Worm (Caenorhabditis elegans): ENCODE results near the gene F22E5.21.
"Not testable (repeated sequence)": the region's sequence is repeated elsewhere in the genome, so short reads cannot be mapped to it uniquely, and the experiment has no call there.

ce11 chrII:2622936-2623452, 14.3 kb downstream of the F22E5.21 start, which contains the start of gene D2062.4:
- TF ChIP-seq nhr-77 (tag; optimal IDR thresholded peaks at IDR 0.05); ztf-4 (tag; optimal IDR thresholded peaks at IDR 0.05); elt-3 (tag; optimal IDR thresholded peaks at IDR 0.05); unc-62 (GFP tag; optimal IDR thresholded peaks at IDR 0.05): not testable (repeated sequence)

Measured in whole organism, L3 larva.